Fruit fly (Drosophila melanogaster) whole organism, embryonic: ENCODE results near the gene CG11634.

Experiments
- ATbp ChIP-seq: fragments of 200-800 bp; sonication (Bioruptor generic); optimal IDR thresholded peaks from 2 replicates; lab custom pipeline; 2017; ENCODE audit warnings: missing biosample characterization, mild to moderate bottlenecking, missing genetic modification characterization, missing genetic modification reagents
- B-H2 ChIP-seq: fragments of 200-800 bp; sonication (Bioruptor generic); optimal IDR thresholded peaks from 2 replicates; lab custom pipeline; 2018; ENCODE audit warnings: missing biosample characterization, mild to moderate bottlenecking, missing genetic modification characterization
- CG10267 ChIP-seq: fragments of 200-800 bp; sonication (Bioruptor generic); optimal IDR thresholded peaks from 2 replicates; lab custom pipeline; 2018; ENCODE audit warnings: missing biosample characterization, mild to moderate bottlenecking, missing genetic modification characterization, moderate library complexity
- CG12219 ChIP-seq: fragments of 200-800 bp; sonication (Bioruptor generic); optimal IDR thresholded peaks from 3 replicates; lab custom pipeline; 2018; ENCODE audit warnings: missing biosample characterization, mild to moderate bottlenecking, missing genetic modification characterization
- CG14441 ChIP-seq: fragments of 200-800 bp; sonication (Bioruptor generic); IDR thresholded peaks from 2 replicates; pipeline ENCODE4 v1.3.6; 2022; ENCODE audit warnings: missing biosample characterization, missing genetic modification characterization
- CG1647 ChIP-seq: fragments of 200-800 bp; sonication (Bioruptor generic); optimal IDR thresholded peaks from 3 replicates; lab custom pipeline; 2016; ENCODE audit warnings: missing biosample characterization, missing genetic modification characterization
- CG16863 ChIP-seq: fragments of 200-800 bp; sonication (Bioruptor generic); optimal IDR thresholded peaks from 3 replicates; lab custom pipeline; 2016; ENCODE audit warnings: missing biosample characterization, missing genetic modification characterization
- CG34422 ChIP-seq: fragments of 200-800 bp; sonication (Bioruptor generic); IDR thresholded peaks from 3 replicates; pipeline ENCODE4 v1.3.6; 2022; ENCODE audit warnings: missing biosample characterization, missing genetic modification characterization
- CG3995 ChIP-seq: fragments of 200-800 bp; sonication (Bioruptor generic); optimal IDR thresholded peaks from 3 replicates; lab custom pipeline; 2016; ENCODE audit warnings: missing biosample characterization, missing genetic modification characterization
- CG6689 ChIP-seq: fragments of 200-800 bp; sonication (Bioruptor generic); IDR thresholded peaks from 2 replicates; pipeline ENCODE4 v1.3.6; 2022; ENCODE audit warnings: missing biosample characterization, missing genetic modification characterization
- CG6791 ChIP-seq: fragments of 200-800 bp; sonication (Bioruptor generic); IDR thresholded peaks from 3 replicates; pipeline ENCODE4 v1.3.6; 2022; ENCODE audit warnings: missing biosample characterization, missing genetic modification characterization; ENCODE audit not compliant: partially characterized antibody
- CG6854 ChIP-seq: fragments of 200-800 bp; sonication (Bioruptor generic); optimal IDR thresholded peaks from 3 replicates; lab custom pipeline; 2017; ENCODE audit warnings: missing biosample characterization, mild to moderate bottlenecking, missing genetic modification characterization
- CG8281 ChIP-seq: fragments of 200-800 bp; sonication (Bioruptor generic); optimal IDR thresholded peaks from 2 replicates; lab custom pipeline; 2018; ENCODE audit warnings: missing biosample characterization, mild to moderate bottlenecking, missing genetic modification characterization, moderate library complexity
- CG9727 ChIP-seq: fragments of 200-800 bp; sonication (Bioruptor generic); optimal IDR thresholded peaks from 3 replicates; lab custom pipeline; 2017; ENCODE audit warnings: missing biosample characterization, mild to moderate bottlenecking, missing genetic modification characterization
- CoRest ChIP-seq: fragments of 200-800 bp; sonication (Bioruptor generic); optimal IDR thresholded peaks from 3 replicates; lab custom pipeline; 2018; ENCODE audit warnings: missing biosample characterization, mild to moderate bottlenecking, missing genetic modification characterization, moderate library complexity
- Deaf1 ChIP-seq: fragments of 200-800 bp; optimal IDR thresholded peaks from 3 replicates; lab custom pipeline; 2019; ENCODE audit warnings: missing biosample characterization, mild to moderate bottlenecking, missing genetic modification characterization, moderate library complexity
- Doc3 ChIP-seq: fragments of 200-800 bp; sonication (Bioruptor generic); IDR thresholded peaks from 3 replicates; pipeline ENCODE4 v1.3.6; 2022; ENCODE audit warnings: missing biosample characterization, missing genetic modification characterization; ENCODE audit not compliant: partially characterized antibody
- Drgx ChIP-seq: fragments of 200-800 bp; sonication (Bioruptor generic); IDR thresholded peaks from 2 replicates; pipeline ENCODE4 v1.3.6; 2022; ENCODE audit warnings: missing biosample characterization, missing genetic modification characterization
- Hand ChIP-seq: fragments of 200-800 bp; sonication (Bioruptor generic); optimal IDR thresholded peaks from 2 replicates; lab custom pipeline; 2017; ENCODE audit warnings: mild to moderate bottlenecking, missing biosample characterization, missing genetic modification reagents, missing genetic modification characterization
- Hr39 ChIP-seq: fragments of >200 bp; optimal IDR thresholded peaks from 2 replicates; lab custom pipeline; 2017
- Lim3 ChIP-seq: fragments of 200-800 bp; sonication (Bioruptor generic); IDR thresholded peaks from 2 replicates; pipeline ENCODE4 v1.3.6; 2022; ENCODE audit warnings: missing biosample characterization, missing genetic modification characterization
- Nf-YA ChIP-seq: fragments of 200-800 bp; sonication (Bioruptor generic); IDR thresholded peaks from 2 replicates; pipeline ENCODE4 v1.3.6; 2022; ENCODE audit warnings: missing biosample characterization, missing genetic modification characterization
- Nf-YB ChIP-seq: fragments of 200-800 bp; sonication (Bioruptor generic); optimal IDR thresholded peaks from 3 replicates; lab custom pipeline; 2019; ENCODE audit warnings: missing biosample characterization, mild to moderate bottlenecking, missing genetic modification characterization, moderate library complexity
- Nf-YC ChIP-seq: fragments of 200-800 bp; optimal IDR thresholded peaks from 3 replicates; lab custom pipeline; 2019; ENCODE audit warnings: missing biosample characterization, mild to moderate bottlenecking, missing genetic modification characterization, moderate library complexity
- NfI ChIP-seq: fragments of 200-800 bp; sonication (Bioruptor generic); optimal IDR thresholded peaks from 3 replicates; lab custom pipeline; 2018; ENCODE audit warnings: missing biosample characterization, mild to moderate bottlenecking, missing genetic modification characterization, moderate library complexity
- Sin3A ChIP-seq: fragments of >200 bp; optimal IDR thresholded peaks from 2 replicates; lab custom pipeline; 2018
- ash1 ChIP-seq: fragments of 200-800 bp; sonication (Bioruptor generic); optimal IDR thresholded peaks from 2 replicates; lab custom pipeline; 2018; ENCODE audit warnings: missing biosample characterization, mild to moderate bottlenecking, missing genetic modification characterization
- ato ChIP-seq: fragments of 200-800 bp; sonication (Bioruptor generic); IDR thresholded peaks from 2 replicates; pipeline ENCODE4 v1.3.6; 2022; ENCODE audit warnings: missing biosample characterization, missing genetic modification characterization; ENCODE audit not compliant: partially characterized antibody
- bcd ChIP-seq: fragments of 200-800 bp; sonication (Bioruptor generic); optimal IDR thresholded peaks from 2 replicates; lab custom pipeline; 2017; ENCODE audit warnings: missing biosample characterization, mild to moderate bottlenecking, missing genetic modification characterization
- bigmax ChIP-seq: fragments of 200-800 bp; sonication (Bioruptor generic); optimal IDR thresholded peaks from 2 replicates; lab custom pipeline; 2018; ENCODE audit warnings: missing biosample characterization, mild to moderate bottlenecking, missing genetic modification characterization
- btn ChIP-seq: fragments of 200-800 bp; sonication (Bioruptor generic); optimal IDR thresholded peaks from 2 replicates; lab custom pipeline; 2016; ENCODE audit warnings: missing biosample characterization, missing genetic modification characterization
- chif ChIP-seq, 2 experiments: fragments of 200-800 bp; sonication (Bioruptor generic); optimal IDR thresholded peaks; 3 replicates each; lab custom pipeline; 2016; ENCODE audit warnings: missing biosample characterization in 2 of 2, missing genetic modification characterization in 2 of 2
- chm ChIP-seq: fragments of 200-800 bp; sonication (Bioruptor generic); IDR thresholded peaks from 2 replicates; pipeline ENCODE4 v1.3.6; 2022; ENCODE audit warnings: missing biosample characterization, missing genetic modification characterization
- dysf ChIP-seq: fragments of 200-800 bp; sonication (Bioruptor generic); IDR thresholded peaks from 3 replicates; pipeline ENCODE4 v1.3.6; 2022; ENCODE audit warnings: missing biosample characterization, missing genetic modification characterization
- eve ChIP-seq, 2 experiments: fragments of >200 bp; optimal IDR thresholded peaks; 2 replicates each; lab custom pipeline; 2017; ENCODE audit warnings: missing biosample characterization in 2 of 2, missing genetic modification characterization in 2 of 2
- fd102C ChIP-seq: fragments of 200-800 bp; sonication (Bioruptor generic); optimal IDR thresholded peaks from 2 replicates; lab custom pipeline; 2018; ENCODE audit warnings: missing biosample characterization, mild to moderate bottlenecking, missing genetic modification characterization, moderate library complexity
- gce ChIP-seq: fragments of 200-800 bp; sonication (Bioruptor generic); IDR thresholded peaks from 3 replicates; pipeline ENCODE4 v1.3.6; 2022; ENCODE audit warnings: missing biosample characterization, missing genetic modification characterization
- her ChIP-seq: fragments of 200-800 bp; sonication (Bioruptor generic); optimal IDR thresholded peaks from 2 replicates; lab custom pipeline; 2016; ENCODE audit warnings: missing biosample characterization, missing genetic modification characterization
- lmd ChIP-seq: fragments of 200-800 bp; sonication (Bioruptor generic); IDR thresholded peaks from 2 replicates; pipeline ENCODE4 v1.3.6; 2022; ENCODE audit warnings: missing biosample characterization, missing genetic modification characterization
- mirr ChIP-seq: fragments of 200-800 bp; sonication (Bioruptor generic); optimal IDR thresholded peaks from 3 replicates; lab custom pipeline; 2018; ENCODE audit warnings: missing biosample characterization, mild to moderate bottlenecking, missing genetic modification characterization
- oc ChIP-seq: fragments of 200-800 bp; sonication (Bioruptor generic); optimal IDR thresholded peaks from 2 replicates; lab custom pipeline; 2018; ENCODE audit warnings: missing biosample characterization, mild to moderate bottlenecking, missing genetic modification characterization, moderate library complexity
- pros ChIP-seq: fragments of 200-800 bp; sonication (Bioruptor generic); optimal IDR thresholded peaks from 3 replicates; lab custom pipeline; 2019; ENCODE audit warnings: missing biosample characterization, mild to moderate bottlenecking, missing genetic modification characterization, moderate library complexity
- salm ChIP-seq: fragments of 200-800 bp; sonication (Bioruptor generic); optimal IDR thresholded peaks from 2 replicates; lab custom pipeline; 2018; ENCODE audit warnings: missing biosample characterization, mild to moderate bottlenecking, missing genetic modification characterization
- slbo ChIP-seq: fragments of 200-800 bp; sonication (Bioruptor generic); IDR thresholded peaks from 2 replicates; pipeline ENCODE4 v1.3.6; 2022; ENCODE audit warnings: missing biosample characterization, missing genetic modification characterization
- stc ChIP-seq: fragments of 200-800 bp; sonication (Bioruptor generic); IDR thresholded peaks from 2 replicates; pipeline ENCODE4 v1.3.6; 2022; ENCODE audit warnings: missing biosample characterization, missing genetic modification characterization
- stwl ChIP-seq: fragments of 200-800 bp; sonication (Bioruptor generic); optimal IDR thresholded peaks from 3 replicates; lab custom pipeline; 2018; ENCODE audit warnings: missing biosample characterization, mild to moderate bottlenecking, missing genetic modification characterization, moderate library complexity
- tx ChIP-seq: fragments of 200-800 bp; sonication (Bioruptor generic); optimal IDR thresholded peaks from 2 replicates; lab custom pipeline; 2016; ENCODE audit warnings: missing biosample characterization, missing genetic modification characterization
- zen ChIP-seq: fragments of 200-800 bp; sonication (Bioruptor generic); optimal IDR thresholded peaks from 3 replicates; lab custom pipeline; 2018; ENCODE audit warnings: missing biosample characterization, mild to moderate bottlenecking, missing genetic modification characterization, moderate library complexity
- zfh1 ChIP-seq: fragments of 200-800 bp; sonication (Bioruptor generic); IDR thresholded peaks from 3 replicates; pipeline ENCODE4 v1.3.6; 2022; ENCODE audit warnings: missing biosample characterization, missing genetic modification characterization

CG11634 gene

DNA sequence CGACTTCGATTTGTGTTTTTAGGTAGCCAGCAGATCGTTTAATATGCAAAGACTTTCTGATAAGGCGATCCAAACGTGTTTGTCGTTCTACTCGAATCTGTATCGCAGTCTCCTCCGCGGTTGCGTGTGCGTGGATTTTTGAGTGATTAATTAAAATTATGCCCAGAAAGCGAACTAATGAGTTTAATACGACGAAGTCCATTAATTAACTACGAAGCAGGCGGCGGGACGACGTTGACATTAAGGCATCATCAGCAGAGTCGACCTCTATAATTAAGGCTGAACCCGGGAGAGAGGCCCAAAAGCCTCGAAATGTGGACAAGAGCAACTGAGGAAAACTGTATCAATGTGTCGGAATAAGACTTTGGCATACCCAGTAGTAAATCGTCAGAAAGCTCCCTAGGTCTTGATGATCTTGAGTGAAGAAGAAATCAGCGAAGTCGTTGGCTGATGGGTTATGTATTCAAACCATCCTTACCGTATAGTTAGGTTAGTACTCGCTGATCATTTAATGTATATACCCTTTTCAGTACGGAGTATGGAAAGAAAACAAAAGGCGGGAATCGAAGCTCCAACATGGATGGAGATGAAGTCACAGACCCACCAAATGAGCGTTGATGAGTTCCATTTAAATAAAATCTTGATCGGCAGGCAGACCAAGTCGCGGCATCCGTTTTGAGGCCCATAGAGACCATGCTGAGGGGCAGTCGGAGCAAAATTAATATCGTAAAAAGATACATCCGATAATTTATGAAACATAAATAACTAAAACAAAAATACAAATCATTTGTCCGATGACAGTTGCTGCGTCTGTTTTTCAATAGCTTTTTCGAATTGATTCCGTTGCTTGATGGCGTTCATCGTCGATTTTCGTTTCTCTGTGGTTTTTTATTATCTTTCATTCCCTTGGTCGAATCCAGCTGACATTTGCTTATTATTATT is 48.8 kb upstream of the CG11634 start (continued):
- TF ChIP-seq NfI (GFP tag; lab: Kevin White, UChicago) (peak; percentile 89), Drgx (GFP tag; lab: Robert Waterston, UW) (no peak), fd102C (GFP tag; lab: Kevin White, UChicago) (no peak), chm (GFP tag; lab: Robert Waterston, UW) (peak; percentile 89), CG10267 (tag; lab: Kevin White, UChicago) (peak; percentile 86), chif (GFP tag; optimal IDR thresholded peaks at IDR 0.05; lab: Kevin White, UChicago) (peak; percentile 90 to 95), bcd (peak; percentile 90), Hr39 (lab: Kevin White, UChicago) (no peak), CG12219 (GFP tag; lab: Kevin White, UChicago) (peak; percentile 93), CG14441 (GFP tag; lab: Robert Waterston, UW) (peak; percentile 90), pros (GFP tag; lab: Kevin White, UChicago) (no peak), CG1647 (GFP tag; lab: Kevin White, UChicago) (peak; percentile 84), CG3995 (peak; percentile 47), zfh1 (GFP tag; lab: Robert Waterston, UW) (peak; percentile 94), ash1 (GFP tag; lab: Kevin White, UChicago) (peak; percentile 56), ato (GFP tag; lab: Robert Waterston, UW) (no peak), bigmax (no peak), CG6854 (GFP tag; lab: Kevin White, UChicago) (peak; percentile 55), CG6689 (peak; percentile 93), oc (tag; lab: Kevin White, UChicago) (peak; percentile 90), Doc3 (no peak), lmd (GFP tag; lab: Robert Waterston, UW) (peak; percentile 95), Deaf1 (tag; lab: Kevin White, UChicago) (peak; percentile 47), dysf (GFP tag; lab: Robert Waterston, UW) (peak; percentile 94), Nf-YB (peak; percentile 64), btn (GFP tag; lab: Kevin White, UChicago) (peak; percentile 91), CG6791 (GFP tag; lab: Robert Waterston, UW) (no peak), B-H2 (GFP tag; lab: Kevin White, UChicago) (no peak), Lim3 (peak; percentile 65), Hand (GFP tag; lab: Kevin White, UChicago) (peak; percentile 29), eve (GFP tag; optimal IDR thresholded peaks at IDR 0.05; lab: Kevin White, UChicago) (peak in 1 of 2 experiments; percentile 95), zen (tag; lab: Kevin White, UChicago) (peak; percentile 85), tx (peak; percentile 85), mirr (GFP tag; lab: Kevin White, UChicago) (no peak), Sin3A (lab: Kevin White, UChicago) (no peak), stwl (tag; lab: Kevin White, UChicago) (no peak), Nf-YA (peak; percentile 80), CG34422 (GFP tag; lab: Robert Waterston, UW) (peak; percentile 90), salm (tag; lab: Kevin White, UChicago) (peak; percentile 49), CG9727 (GFP tag; lab: Kevin White, UChicago) (peak; percentile 88), slbo (GFP tag; lab: Robert Waterston, UW) (peak; percentile 91), stc (GFP tag; lab: Robert Waterston, UW) (peak; percentile 89), CG16863 (peak; percentile 93), CoRest (tag; lab: Kevin White, UChicago) (peak; percentile 94), gce (peak; percentile 90), ATbp (GFP tag; lab: Kevin White, UChicago) (peak; percentile 93), her (GFP tag; lab: Kevin White, UChicago) (peak; percentile 88), CG8281 (tag; lab: Kevin White, UChicago) (peak; percentile 71), Nf-YC (tag; lab: Kevin White, UChicago) (peak; percentile 1)
